Fruit fly (Drosophila melanogaster): ENCODE measurements around the gene Obp19c.

DNA sequence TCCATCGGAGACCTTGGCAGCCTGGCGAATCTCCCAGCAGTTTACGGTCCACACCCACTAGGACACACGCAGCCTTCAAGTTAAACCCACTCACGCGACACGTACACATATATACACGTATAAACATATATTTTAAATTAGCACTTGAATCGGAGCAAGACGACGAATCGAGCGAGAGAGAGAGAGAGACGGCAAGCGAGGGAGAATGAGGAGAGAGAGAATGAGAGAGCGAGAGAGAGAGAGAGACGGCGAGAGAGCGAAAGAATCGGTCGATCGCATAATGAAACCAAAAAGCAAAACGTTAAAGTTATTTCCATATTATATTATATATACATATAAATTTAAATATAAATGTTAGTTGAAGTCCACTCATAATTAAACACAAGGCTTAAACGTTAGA lies 7.1 kb downstream of the Obp19c start:
- TF ChIP-seq CG12768 (GFP tag; optimal IDR thresholded peaks at IDR 0.05) (no peak), cnc (optimal IDR thresholded peaks at IDR 0.05) (no peak), CG7101 (tag; optimal IDR thresholded peaks at IDR 0.05) (no peak)

Measured in whole organism, adult.